Worm (Caenorhabditis elegans) whole organism, early embryonic: ENCODE results near the gene igdb-1.
"Not testable (repeated sequence)": the region's sequence is repeated elsewhere in the genome, so short reads cannot be mapped to it uniquely, and the experiment has no call there.

Experiments
- B0310.2 ChIP-seq: sonication (generic microtip); optimal IDR thresholded peaks from 2 replicates; lab custom pipeline; 2016; ENCODE audit warnings: mild to moderate bottlenecking, missing genetic modification characterization, missing compliant biosample characterization
- F13C5.2 ChIP-seq: sonication (generic microtip); optimal IDR thresholded peaks from 2 replicates; lab custom pipeline; 2017; ENCODE audit warnings: mild to moderate bottlenecking, missing genetic modification characterization, inconsistent platforms, missing compliant biosample characterization
- aly-1 ChIP-seq: sonication (generic microtip); optimal IDR thresholded peaks from 2 replicates; lab custom pipeline; 2016; ENCODE audit warnings: missing genetic modification characterization, missing compliant biosample characterization
- ama-1 ChIP-seq: fragments of 150-350 bp; optimal IDR thresholded peaks from 2 replicates; lab custom pipeline; 2014
- ceh-13 ChIP-seq: fragments of 200-800 bp; sonication (Bioruptor generic); optimal IDR thresholded peaks from 2 replicates; lab custom pipeline; 2018; ENCODE audit warnings: mild to moderate bottlenecking, missing genetic modification characterization, missing compliant biosample characterization
- ceh-36 ChIP-seq: sonication (generic microtip); optimal IDR thresholded peaks from 2 replicates; lab custom pipeline; 2016; ENCODE audit warnings: missing genetic modification characterization, inconsistent platforms, missing compliant biosample characterization
- ets-7 ChIP-seq: sonication (generic microtip); optimal IDR thresholded peaks from 2 replicates; lab custom pipeline; 2016; ENCODE audit warnings: missing genotype, missing genetic modification characterization, missing compliant biosample characterization
- flt-1 ChIP-seq: fragments of 200-800 bp; sonication (Bioruptor generic); IDR thresholded peaks from 2 replicates; pipeline ENCODE4 v1.3.6; 2022; ENCODE audit warnings: missing genetic modification characterization, missing compliant biosample characterization
- hmbx-1 ChIP-seq: sonication (generic microtip); optimal IDR thresholded peaks from 2 replicates; lab custom pipeline; 2016; ENCODE audit warnings: mild to moderate bottlenecking, missing genetic modification characterization, missing compliant biosample characterization
- hmg-4 ChIP-seq: fragments of 200-800 bp; sonication (Bioruptor generic); optimal IDR thresholded peaks from 2 replicates; lab custom pipeline; 2018; ENCODE audit warnings: mild to moderate bottlenecking, missing genetic modification characterization, missing compliant biosample characterization
- hnd-1 ChIP-seq: sonication (generic microtip); optimal IDR thresholded peaks from 2 replicates; lab custom pipeline; 2016; ENCODE audit warnings: missing genetic modification characterization, missing compliant biosample characterization
- pes-1 ChIP-seq: fragments of 200-800 bp; sonication (Bioruptor generic); IDR thresholded peaks from 2 replicates; pipeline ENCODE4 v1.3.6; 2022; ENCODE audit warnings: missing genetic modification reagents, missing genetic modification characterization, missing compliant biosample characterization
- scrt-1 ChIP-seq: fragments of 200-800 bp; sonication (Bioruptor generic); IDR thresholded peaks from 2 replicates; pipeline ENCODE4 v1.3.6; 2022; ENCODE audit warnings: missing genetic modification characterization, missing compliant biosample characterization
- sea-1 ChIP-seq: fragments of 200-800 bp; sonication (Bioruptor generic); conservative IDR thresholded peaks from 2 replicates; pipeline ENCODE4 v1.3.6; 2022; ENCODE audit warnings: missing genetic modification characterization, missing compliant biosample characterization
- tbx-11 ChIP-seq: fragments of 200-800 bp; sonication (Bioruptor generic); IDR thresholded peaks from 2 replicates; pipeline ENCODE4 v1.3.6; 2022; ENCODE audit warnings: missing genetic modification characterization, missing compliant biosample characterization
- tbx-37 ChIP-seq: fragments of 200-800 bp; sonication (Bioruptor generic); conservative IDR thresholded peaks from 2 replicates; pipeline ENCODE4 v1.3.6; 2022; ENCODE audit warnings: missing genetic modification reagents, missing genetic modification characterization, missing compliant biosample characterization
- tra-4 ChIP-seq: sonication (generic microtip); optimal IDR thresholded peaks from 2 replicates; lab custom pipeline; 2017; ENCODE audit warnings: missing genetic modification characterization, missing compliant biosample characterization

The igdb-1 gene

DNA sequence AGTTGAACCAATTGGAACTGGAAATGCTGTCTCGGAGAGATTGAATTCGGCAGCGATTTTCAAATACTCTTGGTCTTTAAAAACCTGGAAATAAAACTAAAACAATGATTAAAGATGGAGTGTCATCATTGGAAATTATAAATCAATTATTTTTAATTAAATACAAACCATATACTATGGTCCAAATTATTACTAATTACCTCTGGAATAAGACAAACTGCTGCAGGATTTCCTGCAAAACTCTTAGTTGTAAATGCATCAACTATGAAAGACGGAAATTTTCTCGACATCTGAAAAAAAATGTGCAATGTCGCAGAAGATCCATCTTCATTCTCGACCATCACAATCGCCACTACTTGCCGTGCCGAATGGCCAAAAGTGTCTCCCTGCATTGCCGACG lies at the start of gene igdb-1:
Gene igdb-1 (plus strand): TSS at position 301 of the 400 bp plus-strand sequence.
- TF ChIP-seq F13C5.2 (tag; lab: Kevin White, UChicago); hmbx-1 (tag; lab: Kevin White, UChicago); pes-1 (GFP tag; lab: Robert Waterston, UW): not testable (repeated sequence)

ce11 chrIV:12429504-12429903 lies 49.3 kb upstream of the igdb-1 start:
- no peak for TF ChIP-seq tbx-11 (GFP tag; lab: Robert Waterston, UW)
- no peak for TF ChIP-seq tra-4 (tag; lab: Kevin White, UChicago)
- TF ChIP-seq scrt-1 (GFP tag; lab: Robert Waterston, UW): no peak
- no peak for TF ChIP-seq ama-1 (lab: Kevin White, UChicago)
- TF ChIP-seq ceh-36 (tag; lab: Kevin White, UChicago): no peak
- no peak for TF ChIP-seq pes-1 (GFP tag; lab: Robert Waterston, UW)
- no peak for TF ChIP-seq B0310.2 (tag; lab: Kevin White, UChicago)
- TF ChIP-seq ets-7: no peak
- TF ChIP-seq tbx-37 (GFP tag; lab: Robert Waterston, UW): no peak
- TF ChIP-seq hmbx-1 (tag; lab: Kevin White, UChicago): no peak
- TF ChIP-seq hnd-1 (tag; lab: Kevin White, UChicago): no peak
- TF ChIP-seq sea-1 (GFP tag; lab: Robert Waterston, UW): no peak
- TF ChIP-seq aly-1: no peak
- TF ChIP-seq flt-1 (GFP tag; lab: Robert Waterston, UW): no peak
- no peak for TF ChIP-seq hmg-4 (GFP tag; lab: Kevin White, UChicago)
- no peak for TF ChIP-seq F13C5.2 (tag; lab: Kevin White, UChicago)

DNA sequence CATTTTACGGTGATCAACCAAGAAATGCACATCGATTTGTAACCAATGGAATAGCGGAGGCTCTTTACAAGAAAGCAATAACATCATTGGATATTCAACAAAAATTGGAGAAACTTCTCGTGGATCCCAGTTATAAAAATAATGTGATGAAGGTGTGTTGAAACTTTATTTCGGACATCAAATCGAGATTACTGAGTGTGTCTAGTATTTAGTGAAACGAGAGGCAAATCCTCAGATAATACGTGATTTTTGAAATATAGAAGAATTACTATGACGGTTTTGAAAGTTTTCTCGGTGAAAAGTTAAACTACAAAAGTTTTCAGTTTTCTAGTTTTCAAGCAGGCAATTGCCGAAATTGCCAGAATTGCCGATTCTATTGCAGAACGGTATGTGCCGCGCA lies 47.1 kb upstream of the igdb-1 start:
- TF ChIP-seq ceh-36 (tag; lab: Kevin White, UChicago) (no peak), tbx-37 (GFP tag; lab: Robert Waterston, UW) (no peak), F13C5.2 (tag; lab: Kevin White, UChicago) (no peak), hmg-4 (GFP tag; lab: Kevin White, UChicago) (no peak), ceh-13 (GFP tag; lab: Kevin White, UChicago) (no peak), tra-4 (tag; lab: Kevin White, UChicago) (no peak), B0310.2 (tag; lab: Kevin White, UChicago) (no peak), hmbx-1 (tag; lab: Kevin White, UChicago) (no peak), ama-1 (lab: Kevin White, UChicago) (no peak), tbx-11 (GFP tag; lab: Robert Waterston, UW) (no peak), sea-1 (GFP tag; lab: Robert Waterston, UW) (no peak), scrt-1 (GFP tag; lab: Robert Waterston, UW) (no peak), hnd-1 (tag; lab: Kevin White, UChicago) (no peak)

- TF ChIP-seq ceh-13 (GFP tag; lab: Kevin White, UChicago) (no peak), hmg-4 (GFP tag; lab: Kevin White, UChicago) (no peak), ets-7 (no peak), tbx-11 (GFP tag; lab: Robert Waterston, UW) (no peak), scrt-1 (GFP tag; lab: Robert Waterston, UW) (no peak), F13C5.2 (tag; lab: Kevin White, UChicago) (no peak), B0310.2 (tag; lab: Kevin White, UChicago) (no peak), aly-1 (no peak), tra-4 (tag; lab: Kevin White, UChicago) (no peak)
Observed at ce11 chrIV:12432340-12432739, 46.5 kb upstream of the igdb-1 start, which contains the start of gene clec-184. Gene clec-184 (plus strand): TSS chrIV:12432640.

DNA sequence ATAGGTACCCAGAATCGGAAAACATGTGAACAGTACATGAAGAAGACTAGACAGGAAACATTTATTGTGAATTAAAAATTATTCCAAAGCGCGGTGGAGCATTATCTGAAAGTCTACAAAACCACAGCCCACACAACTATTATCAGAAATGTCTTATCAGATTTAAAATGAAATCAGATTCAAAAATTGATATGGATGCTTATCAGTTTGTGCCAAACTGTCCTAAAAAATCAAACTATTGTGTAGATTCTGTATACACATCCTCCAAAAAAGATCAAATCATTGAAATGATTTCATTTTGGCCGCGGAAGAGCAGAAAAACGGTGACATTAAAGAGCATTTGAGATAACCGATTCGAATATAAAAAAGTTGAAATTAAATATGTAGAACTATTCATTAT lies 43.4 kb upstream of the igdb-1 start, which contains the start of gene irg-4:
Gene irg-4 (plus strand): TSS at position 392 of the 400 bp plus-strand sequence.
- no peak for TF ChIP-seq ama-1 (lab: Kevin White, UChicago)
- no peak for TF ChIP-seq hmg-4 (GFP tag; lab: Kevin White, UChicago)

ce11 chrIV:12438359-12438758 lies 40.5 kb upstream of the igdb-1 start, which contains the start of gene clec-185:
Gene clec-185 (plus strand): TSS chrIV:12438659.
- no peak for TF ChIP-seq ceh-13 (GFP tag; lab: Kevin White, UChicago)
- no peak for TF ChIP-seq scrt-1 (GFP tag; lab: Robert Waterston, UW)
- TF ChIP-seq ceh-36 (tag; lab: Kevin White, UChicago): no peak
- TF ChIP-seq pes-1 (GFP tag; lab: Robert Waterston, UW): no peak
- TF ChIP-seq tra-4 (tag; lab: Kevin White, UChicago): no peak

- TF ChIP-seq hmg-4 (GFP tag; lab: Kevin White, UChicago) (no peak), tra-4 (tag; lab: Kevin White, UChicago) (no peak), scrt-1 (GFP tag; lab: Robert Waterston, UW) (no peak), tbx-37 (GFP tag; lab: Robert Waterston, UW) (no peak), tbx-11 (GFP tag; lab: Robert Waterston, UW) (no peak), sea-1 (GFP tag; lab: Robert Waterston, UW) (no peak), ama-1 (lab: Kevin White, UChicago) (no peak), ceh-36 (tag; lab: Kevin White, UChicago) (no peak), F13C5.2 (tag; lab: Kevin White, UChicago) (no peak), hnd-1 (tag; lab: Kevin White, UChicago) (no peak), B0310.2 (tag; lab: Kevin White, UChicago) (no peak), pes-1 (GFP tag; lab: Robert Waterston, UW) (no peak), aly-1 (no peak), hmbx-1 (tag; lab: Kevin White, UChicago) (no peak), ets-7 (no peak), flt-1 (GFP tag; lab: Robert Waterston, UW) (no peak), ceh-13 (GFP tag; lab: Kevin White, UChicago) (no peak)
Observed at ce11 chrIV:12441715-12442114, 37.1 kb upstream of the igdb-1 start, which contains the start of gene C25G4.17. Gene C25G4.17 (plus strand): TSS chrIV:12442015.
